Worm (Caenorhabditis elegans): ENCODE measurements around the gene jhdm-1.

jhdm-1 gene

ce11 chrIII:6444335-6444734, 9.9 kb upstream of the jhdm-1 start, which contains the start of gene C05D11.13 (continued):
- no peak for TF ChIP-seq Y79H2A.3 (GFP tag; conservative IDR thresholded peaks at IDR 0.05)
- no peak for TF ChIP-seq F10E7.11 (tag; optimal IDR thresholded peaks at IDR 0.05)
- TF ChIP-seq hlh-26 (GFP tag; conservative IDR thresholded peaks at IDR 0.05): no peak
- no peak for TF ChIP-seq sdz-38 (tag; optimal IDR thresholded peaks at IDR 0.05)
- TF ChIP-seq ztf-28 (GFP tag; IDR thresholded peaks at IDR 0.05): no peak
- TF ChIP-seq nhr-27 (tag; optimal IDR thresholded peaks at IDR 0.05): no peak
- no peak for TF ChIP-seq F37B4.10 (GFP tag; IDR thresholded peaks at IDR 0.05)
- no peak for TF ChIP-seq C06A6.2 (GFP tag; conservative IDR thresholded peaks at IDR 0.05)
- TF ChIP-seq hlh-12 (tag; optimal IDR thresholded peaks at IDR 0.05): no peak
- TF ChIP-seq lin-35 (GFP tag; optimal IDR thresholded peaks at IDR 0.05): peak in 1 of 3 experiments; percentile 38
- no peak for TF ChIP-seq ekl-4 (GFP tag; IDR thresholded peaks at IDR 0.05)
- TF ChIP-seq atf-7 (tag; optimal IDR thresholded peaks at IDR 0.05): no peak
- TF ChIP-seq F55B11.4 (tag; optimal IDR thresholded peaks at IDR 0.05; ENCODE audit: borderline replicate concordance, insufficient read depth): no peak

- TF ChIP-seq C17E4.6 (GFP tag; IDR thresholded peaks at IDR 0.05) (no peak), hrde-1 (tag; optimal IDR thresholded peaks at IDR 0.05; ENCODE audit: borderline replicate concordance) (no peak), ZK185.1 (tag; optimal IDR thresholded peaks at IDR 0.05; ENCODE audit: poor library complexity, severe bottlenecking) (no peak), ceh-58 (GFP tag; IDR thresholded peaks at IDR 0.05) (no peak), ztf-18 (tag; optimal IDR thresholded peaks at IDR 0.05) (no peak), egl-44 (GFP tag; IDR thresholded peaks at IDR 0.05) (no peak), rec-8 (tag; optimal IDR thresholded peaks at IDR 0.05) (no peak), dpl-1 (GFP tag; optimal IDR thresholded peaks at IDR 0.05) (no peak), ets-4 (GFP tag; optimal IDR thresholded peaks at IDR 0.05) (no peak)
Observed at ce11 chrIII:6446807-6447206, 7.5 kb upstream of the jhdm-1 start, which contains the start of gene let-721. Gene let-721 (minus strand): TSS chrIII:6446907.

ce11 chrIII:6447521-6447920, 6.8 kb upstream of the jhdm-1 start:
- TF ChIP-seq ama-1 (optimal IDR thresholded peaks at IDR 0.05): no peak
- no peak for TF ChIP-seq ama-1 (GFP tag; optimal IDR thresholded peaks at IDR 0.05)
- peak; percentile 47; the same call in 1 of the 2 replicates for TF ChIP-seq B0336.3 (GFP tag; IDR thresholded peaks at IDR 0.05)
- TF ChIP-seq mel-28 (tag; optimal IDR thresholded peaks at IDR 0.05; ENCODE audit: borderline replicate concordance): no peak
- TF ChIP-seq lsy-27 (tag; optimal IDR thresholded peaks at IDR 0.05; ENCODE audit: borderline replicate concordance, insufficient read depth): no peak
- TF ChIP-seq Y79H2A.3 (GFP tag; conservative IDR thresholded peaks at IDR 0.05): peak; percentile 9; the same call in 1 of the 2 replicates
- 0 out of 2 replicates have a peak, but pooled peaks have one; percentile 50 for TF ChIP-seq egl-44 (GFP tag; IDR thresholded peaks at IDR 0.05)
- no peak for TF ChIP-seq die-1 (tag; optimal IDR thresholded peaks at IDR 0.05)
- TF ChIP-seq F22D6.2 (tag; optimal IDR thresholded peaks at IDR 0.05): peak; percentile 28
- TF ChIP-seq zfh-2 (GFP tag; conservative IDR thresholded peaks at IDR 0.05): no peak
- TF ChIP-seq K12H6.12 (tag; optimal IDR thresholded peaks at IDR 0.05): peak; percentile 7
- 0 out of 2 replicates have a peak, but pooled peaks have one; percentile 44 for TF ChIP-seq dox-1 (GFP tag; IDR thresholded peaks at IDR 0.05)
- TF ChIP-seq lin-40 (tag; optimal IDR thresholded peaks at IDR 0.05): peak; percentile 36
- peak; percentile 42 for TF ChIP-seq mcd-1 (GFP tag; IDR thresholded peaks at IDR 0.05)
- 0 out of 2 replicates have a peak, but pooled peaks have one; percentile 35 for TF ChIP-seq Y53G8AR.9 (GFP tag; conservative IDR thresholded peaks at IDR 0.05)
- no peak for TF ChIP-seq ztf-28 (GFP tag; IDR thresholded peaks at IDR 0.05)
- TF ChIP-seq hmg-1.2 (GFP tag; IDR thresholded peaks at IDR 0.05): 0 out of 2 replicates have a peak, but pooled peaks have one; percentile 17
- peak; percentile 7 for TF ChIP-seq somi-1 (GFP tag; optimal IDR thresholded peaks at IDR 0.05)
- peak; percentile 13 for TF ChIP-seq lin-54 (GFP tag; optimal IDR thresholded peaks at IDR 0.05)
- 0 out of 2 replicates have a peak, but pooled peaks have one; percentile 44 for TF ChIP-seq let-526 (GFP tag; IDR thresholded peaks at IDR 0.05)
- no peak for TF ChIP-seq ccch-3 (GFP tag; optimal IDR thresholded peaks at IDR 0.05)
- peak; percentile 7 for TF ChIP-seq mxl-1 (tag; optimal IDR thresholded peaks at IDR 0.05)
- TF ChIP-seq lin-26 (GFP tag; IDR thresholded peaks at IDR 0.05): no peak
- peak; percentile 40 for TF ChIP-seq nhr-80 (tag; optimal IDR thresholded peaks at IDR 0.05)
- no peak for TF ChIP-seq cebp-1 (GFP tag; IDR thresholded peaks at IDR 0.05)
- TF ChIP-seq cebp-1 (tag; optimal IDR thresholded peaks at IDR 0.05): peak; percentile 58
- peak in 1 of 2 experiments; percentile 33 for TF ChIP-seq let-607 (tag; optimal IDR thresholded peaks at IDR 0.05)
